Worm (Caenorhabditis elegans) whole organism, midembryonic: ENCODE data around the gene ZK742.3.

Experiments used
- T22C8.4 ChIP-seq: fragments of 200-800 bp; sonication (Bioruptor generic); IDR thresholded peaks from 2 replicates; pipeline ENCODE4 v1.3.6; 2022; ENCODE audit warnings: missing genetic modification characterization, missing compliant biosample characterization
- cog-1 ChIP-seq: sonication (generic microtip); optimal IDR thresholded peaks from 2 replicates; lab custom pipeline; 2016; ENCODE audit warnings: missing genetic modification characterization, missing compliant biosample characterization
- flt-1 ChIP-seq: fragments of 200-800 bp; sonication (Bioruptor generic); IDR thresholded peaks from 2 replicates; pipeline ENCODE4 v1.3.6; 2022; ENCODE audit warnings: missing genetic modification characterization, missing compliant biosample characterization
- klf-2 ChIP-seq: fragments of 200-800 bp; sonication (Bioruptor generic); conservative IDR thresholded peaks from 2 replicates; pipeline ENCODE4 v1.3.6; 2022; ENCODE audit warnings: missing genetic modification reagents, missing genetic modification characterization, missing compliant biosample characterization
- med-1 ChIP-seq: sonication (generic microtip); optimal IDR thresholded peaks from 2 replicates; lab custom pipeline; 2017; ENCODE audit warnings: missing genetic modification characterization, mild to moderate bottlenecking, missing compliant biosample characterization, antibody characterized with exemption, missing genetic modification reagents; ENCODE audit not compliant: insufficient read depth
- ref-1 ChIP-seq: fragments of 200-800 bp; sonication (Bioruptor generic); conservative IDR thresholded peaks from 2 replicates; pipeline ENCODE4 v1.3.6; 2022; ENCODE audit warnings: missing genetic modification reagents, missing genetic modification characterization, missing compliant biosample characterization
- tab-1 ChIP-seq: fragments of 200-800 bp; sonication (Bioruptor generic); IDR thresholded peaks from 2 replicates; pipeline ENCODE4 v1.3.6; 2022; ENCODE audit warnings: missing genetic modification characterization, missing compliant biosample characterization
- ztf-23 ChIP-seq: fragments of 200-800 bp; sonication (Bioruptor generic); IDR thresholded peaks from 2 replicates; pipeline ENCODE4 v1.3.6; 2022; ENCODE audit warnings: missing genetic modification reagents, missing genetic modification characterization, missing compliant biosample characterization
- ztf-29 ChIP-seq: fragments of 200-800 bp; sonication (Bioruptor generic); IDR thresholded peaks from 2 replicates; pipeline ENCODE4 v1.3.6; 2022; ENCODE audit warnings: missing genetic modification reagents, missing genetic modification characterization, missing compliant biosample characterization

Gene ZK742.3

ce11 chrV:7847170-7847569 lies 37.5 kb upstream of the ZK742.3 start, which contains the start of gene memo-1:
Gene memo-1, minus strand, starts transcription at chrV:7847171.
- TF ChIP-seq klf-2 (GFP tag; lab: Robert Waterston, UW) (no peak), ztf-23 (no peak), T22C8.4 (no peak), tab-1 (GFP tag; lab: Robert Waterston, UW) (no peak), cog-1 (no peak), flt-1 (no peak), med-1 (GFP tag; lab: Kevin White, UChicago) (no peak), ref-1 (GFP tag; lab: Robert Waterston, UW) (no peak), ztf-29 (GFP tag; lab: Robert Waterston, UW) (no peak)

ce11 chrV:7842228-7842627 lies 32.5 kb upstream of the ZK742.3 start, which contains the start of gene grd-8:
Gene grd-8, plus strand, starts transcription at chrV:7842528.
- TF ChIP-seq ztf-23 (no peak), cog-1 (no peak), ztf-29 (GFP tag; lab: Robert Waterston, UW) (no peak), flt-1 (no peak), med-1 (GFP tag; lab: Kevin White, UChicago) (no peak), klf-2 (GFP tag; lab: Robert Waterston, UW) (no peak), tab-1 (GFP tag; lab: Robert Waterston, UW) (no peak), T22C8.4 (no peak)

- no peak for TF ChIP-seq klf-2 (GFP tag; lab: Robert Waterston, UW)
- TF ChIP-seq flt-1: no peak
- TF ChIP-seq ref-1 (GFP tag; lab: Robert Waterston, UW): no peak
- TF ChIP-seq med-1 (GFP tag; lab: Kevin White, UChicago): no peak
- no peak for TF ChIP-seq ztf-23
- TF ChIP-seq ztf-29 (GFP tag; lab: Robert Waterston, UW): no peak
- TF ChIP-seq tab-1 (GFP tag; lab: Robert Waterston, UW): no peak
- no peak for TF ChIP-seq cog-1
- TF ChIP-seq T22C8.4: no peak
These were observed 29.8 kb upstream of the ZK742.3 start, which contains the start of gene C37C3.12 for ce11 chrV:7839485-7839884. Gene C37C3.12, minus strand, starts transcription at chrV:7839585.

ce11 chrV:7837809-7838208 lies 28.1 kb upstream of the ZK742.3 start, which contains the start of gene ttr-33:
Gene ttr-33, minus strand, starts transcription at chrV:7837909.
- no peak for TF ChIP-seq klf-2 (GFP tag; lab: Robert Waterston, UW)
- TF ChIP-seq ztf-23: no peak
- no peak for TF ChIP-seq T22C8.4
- no peak for TF ChIP-seq med-1 (GFP tag; lab: Kevin White, UChicago)
- TF ChIP-seq cog-1: no peak
- TF ChIP-seq tab-1 (GFP tag; lab: Robert Waterston, UW): no peak
- TF ChIP-seq flt-1: no peak
- TF ChIP-seq ztf-29 (GFP tag; lab: Robert Waterston, UW): no peak
- no peak for TF ChIP-seq ref-1 (GFP tag; lab: Robert Waterston, UW)

ce11 chrV:7836911-7837310 lies 27.2 kb upstream of the ZK742.3 start, which contains the start of gene txt-5:
Gene txt-5, minus strand, starts transcription at chrV:7837134.
- TF ChIP-seq ztf-23: no peak

ce11 chrV:7830952-7831351 lies 21.2 kb upstream of the ZK742.3 start:
- TF ChIP-seq T22C8.4 (no peak), klf-2 (GFP tag; lab: Robert Waterston, UW) (no peak), ztf-29 (GFP tag; lab: Robert Waterston, UW) (no peak), tab-1 (GFP tag; lab: Robert Waterston, UW) (no peak), cog-1 (no peak), ztf-23 (no peak)

ce11 chrV:7826917-7827316 lies 17.2 kb upstream of the ZK742.3 start, which contains the start of gene mig-6:
Gene mig-6, plus strand, starts transcription at chrV:7827217.
- TF ChIP-seq ztf-29 (GFP tag; lab: Robert Waterston, UW): no peak
- TF ChIP-seq cog-1: no peak
- TF ChIP-seq tab-1 (GFP tag; lab: Robert Waterston, UW): no peak
- TF ChIP-seq klf-2 (GFP tag; lab: Robert Waterston, UW): no peak
- TF ChIP-seq T22C8.4: no peak
- TF ChIP-seq flt-1: no peak
- no peak for TF ChIP-seq ref-1 (GFP tag; lab: Robert Waterston, UW)

- TF ChIP-seq ztf-29 (GFP tag; lab: Robert Waterston, UW) (no peak), T22C8.4 (no peak), tab-1 (GFP tag; lab: Robert Waterston, UW) (no peak), ref-1 (GFP tag; lab: Robert Waterston, UW) (no peak), ztf-23 (no peak), med-1 (GFP tag; lab: Kevin White, UChicago) (no peak), cog-1 (no peak), klf-2 (GFP tag; lab: Robert Waterston, UW) (no peak), flt-1 (no peak)
These were observed 16.6 kb upstream of the ZK742.3 start for ce11 chrV:7826362-7826761.

- TF ChIP-seq flt-1 (no peak), cog-1 (no peak), klf-2 (GFP tag; lab: Robert Waterston, UW) (no peak), med-1 (GFP tag; lab: Kevin White, UChicago) (no peak), tab-1 (GFP tag; lab: Robert Waterston, UW) (no peak), ztf-29 (GFP tag; lab: Robert Waterston, UW) (no peak)
These were observed 16.1 kb upstream of the ZK742.3 start for ce11 chrV:7825836-7826235.

ce11 chrV:7824138-7824537 lies 14.4 kb upstream of the ZK742.3 start:
- TF ChIP-seq tab-1 (GFP tag; lab: Robert Waterston, UW): no peak
- no peak for TF ChIP-seq klf-2 (GFP tag; lab: Robert Waterston, UW)
- TF ChIP-seq flt-1: no peak
- TF ChIP-seq med-1 (GFP tag; lab: Kevin White, UChicago): no peak
- no peak for TF ChIP-seq ztf-29 (GFP tag; lab: Robert Waterston, UW)
- no peak for TF ChIP-seq ztf-23
- no peak for TF ChIP-seq ref-1 (GFP tag; lab: Robert Waterston, UW)
- TF ChIP-seq cog-1: no peak
- TF ChIP-seq T22C8.4: no peak
